Fruit fly (Drosophila melanogaster) whole organism: ENCODE measurements around the gene Ids.

Source experiments
- CG8478 ChIP-seq: fragments of >200 bp; optimal IDR thresholded peaks from 2 replicates; lab custom pipeline; 2018; ENCODE audit warnings: inconsistent platforms
- Dll ChIP-seq: fragments of >200 bp; optimal IDR thresholded peaks from 2 replicates; lab custom pipeline; 2017
- EcR ChIP-seq, 2 experiments: fragments of >200 bp; optimal IDR thresholded peaks; 2 replicates each; lab custom pipeline; 2017; ENCODE audit warnings: missing biosample characterization in 2 of 2, missing genetic modification characterization in 2 of 2, missing genetic modification reagents in 2 of 2
- pan ChIP-seq: fragments of >200 bp; optimal IDR thresholded peaks from 2 replicates; lab custom pipeline; 2017
- psq ChIP-seq: fragments of >200 bp; optimal IDR thresholded peaks from 2 replicates; lab custom pipeline; 2017
- usp ChIP-seq: fragments of >200 bp; optimal IDR thresholded peaks from 2 replicates; lab custom pipeline; 2017; ENCODE audit warnings: missing biosample characterization, missing genetic modification characterization, mixed read lengths

Ids gene

dm6 chr3L:3377247-3377964 is 662 bp upstream of the Ids start:
- no peak for TF ChIP-seq Dll (lab: Kevin White, UChicago)
- no peak for TF ChIP-seq psq (lab: Kevin White, UChicago)

- TF ChIP-seq psq (lab: Kevin White, UChicago) (no peak), pan (lab: Kevin White, UChicago) (no peak), Dll (lab: Kevin White, UChicago) (no peak), CG8478 (lab: Kevin White, UChicago) (no peak), EcR (GFP tag; optimal IDR thresholded peaks at IDR 0.05; lab: Kevin White, UChicago) (no peak), usp (GFP tag; lab: Kevin White, UChicago) (no peak)
Measured at dm6 chr3L:3380225-3381043, 2.4 kb downstream of the Ids start.

dm6 chr3L:3381869-3382488 is 3.9 kb downstream of the Ids start:
- TF ChIP-seq psq (lab: Kevin White, UChicago) (no peak), EcR (GFP tag; optimal IDR thresholded peaks at IDR 0.05; lab: Kevin White, UChicago) (no peak), CG8478 (lab: Kevin White, UChicago) (no peak), pan (lab: Kevin White, UChicago) (no peak), Dll (lab: Kevin White, UChicago) (no peak), usp (GFP tag; lab: Kevin White, UChicago) (no peak)

- TF ChIP-seq pan (lab: Kevin White, UChicago), result no peak
- no peak for TF ChIP-seq EcR (GFP tag; optimal IDR thresholded peaks at IDR 0.05; lab: Kevin White, UChicago)
- no peak for TF ChIP-seq usp (GFP tag; lab: Kevin White, UChicago)
- no peak for TF ChIP-seq psq (lab: Kevin White, UChicago)
Measured at dm6 chr3L:3382489-3382879, 4.4 kb downstream of the Ids start.

- peak; percentile 53 for TF ChIP-seq Dll (lab: Kevin White, UChicago)
- TF ChIP-seq pan (lab: Kevin White, UChicago), result no peak
- peak in 1 of 2 experiments; percentile 46 for TF ChIP-seq EcR (GFP tag; optimal IDR thresholded peaks at IDR 0.05; lab: Kevin White, UChicago)
- no peak for TF ChIP-seq psq (lab: Kevin White, UChicago)
Measured at dm6 chr3L:3383965-3384595, 6.0 kb downstream of the Ids start.

dm6 chr3L:3384596-3385436 is 6.7 kb downstream of the Ids start:
- TF ChIP-seq usp (GFP tag; lab: Kevin White, UChicago) (no peak), pan (lab: Kevin White, UChicago) (peak; percentile 92)

dm6 chr3L:3385437-3385802 is 7.4 kb downstream of the Ids start:
- TF ChIP-seq Dll (lab: Kevin White, UChicago), result no peak
- TF ChIP-seq psq (lab: Kevin White, UChicago), result no peak
- no peak for TF ChIP-seq EcR (GFP tag; optimal IDR thresholded peaks at IDR 0.05; lab: Kevin White, UChicago)
- TF ChIP-seq CG8478 (lab: Kevin White, UChicago), result no peak
- TF ChIP-seq usp (GFP tag; lab: Kevin White, UChicago), result no peak
- no peak for TF ChIP-seq pan (lab: Kevin White, UChicago)

dm6 chr3L:3386730-3387129 is 8.7 kb downstream of the Ids start:
- TF ChIP-seq CG8478 (lab: Kevin White, UChicago) (no peak), psq (lab: Kevin White, UChicago) (no peak), pan (lab: Kevin White, UChicago) (no peak), EcR (GFP tag; optimal IDR thresholded peaks at IDR 0.05; lab: Kevin White, UChicago) (no peak), Dll (lab: Kevin White, UChicago) (no peak), usp (GFP tag; lab: Kevin White, UChicago) (no peak)

dm6 chr3L:3387619-3388018 is 9.6 kb downstream of the Ids start:
- TF ChIP-seq CG8478 (lab: Kevin White, UChicago) (no peak), Dll (lab: Kevin White, UChicago) (no peak), psq (lab: Kevin White, UChicago) (no peak), EcR (GFP tag; optimal IDR thresholded peaks at IDR 0.05; lab: Kevin White, UChicago) (no peak), pan (lab: Kevin White, UChicago) (no peak), usp (GFP tag; lab: Kevin White, UChicago) (no peak)
